Worm (Caenorhabditis elegans) whole organism, L2 larva: ENCODE measurements around the gene F41C3.11.

Source experiments
- C34F6.9 ChIP-seq: fragments of 150-350 bp; optimal IDR thresholded peaks from 2 replicates; lab custom pipeline; 2014; ENCODE audit warnings: missing biosample characterization, missing genetic modification characterization
- F13H6.1 ChIP-seq: sonication (generic microtip); optimal IDR thresholded peaks from 2 replicates; lab custom pipeline; 2016; ENCODE audit warnings: missing genetic modification characterization, missing compliant biosample characterization
- R02D3.7 ChIP-seq: fragments of 150-350 bp; optimal IDR thresholded peaks from 2 replicates; lab custom pipeline; 2014; ENCODE audit warnings: missing biosample characterization, missing genetic modification characterization
- Y55F3AM.14 ChIP-seq: fragments of 200-800 bp; sonication (Bioruptor generic); optimal IDR thresholded peaks from 2 replicates; lab custom pipeline; 2018; ENCODE audit warnings: mild to moderate bottlenecking, missing genetic modification characterization, missing compliant biosample characterization
- ZK546.5 ChIP-seq: sonication (generic microtip); optimal IDR thresholded peaks from 2 replicates; lab custom pipeline; 2017; ENCODE audit warnings: missing biosample characterization, missing genetic modification characterization
- alr-1 ChIP-seq: fragments of 150-350 bp; optimal IDR thresholded peaks from 2 replicates; lab custom pipeline; 2014; ENCODE audit warnings: missing biosample characterization, missing genetic modification characterization
- aly-2 ChIP-seq: fragments of 150-350 bp; optimal IDR thresholded peaks from 2 replicates; lab custom pipeline; 2014; ENCODE audit warnings: missing biosample characterization, missing genetic modification characterization
- ama-1 ChIP-seq: fragments of 150-350 bp; optimal IDR thresholded peaks from 2 replicates; lab custom pipeline; 2018; ENCODE audit warnings: inconsistent platforms
- blmp-1 ChIP-seq: sonication (generic microtip); optimal IDR thresholded peaks from 2 replicates; lab custom pipeline; 2017; ENCODE audit warnings: missing genetic modification characterization, mild to moderate bottlenecking, missing compliant biosample characterization, antibody characterized with exemption, moderate library complexity; ENCODE audit not compliant: insufficient read depth
- ceh-16 ChIP-seq: fragments of 150-350 bp; optimal IDR thresholded peaks from 2 replicates; lab custom pipeline; 2014; ENCODE audit warnings: missing biosample characterization, missing genetic modification characterization
- crh-2 ChIP-seq: sonication (generic microtip); optimal IDR thresholded peaks from 2 replicates; lab custom pipeline; 2017; ENCODE audit warnings: missing biosample characterization, missing genetic modification characterization
- dmd-4 ChIP-seq: sonication (generic microtip); optimal IDR thresholded peaks from 2 replicates; lab custom pipeline; 2017; ENCODE audit warnings: missing biosample characterization, missing genetic modification characterization
- egl-27 ChIP-seq: sonication (generic microtip); optimal IDR thresholded peaks from 3 replicates; lab custom pipeline; 2017; ENCODE audit warnings: missing biosample characterization, missing genetic modification reagents, missing genetic modification characterization
- elt-3 ChIP-seq: sonication (generic microtip); optimal IDR thresholded peaks from 2 replicates; lab custom pipeline; 2017; ENCODE audit warnings: missing biosample characterization, missing genetic modification characterization
- fos-1 ChIP-seq: fragments of 150-350 bp; optimal IDR thresholded peaks from 2 replicates; lab custom pipeline; 2014; ENCODE audit warnings: missing biosample characterization, missing genetic modification characterization
- lin-11 ChIP-seq: fragments of 150-350 bp; sonication (generic microtip); optimal IDR thresholded peaks from 2 replicates; lab custom pipeline; 2014; ENCODE audit warnings: missing biosample characterization, missing genetic modification characterization, inconsistent platforms, mixed read lengths
- lin-13 ChIP-seq: fragments of 150-350 bp; optimal IDR thresholded peaks from 2 replicates; lab custom pipeline; 2014; ENCODE audit warnings: missing biosample characterization, missing genetic modification reagents, missing genetic modification characterization
- lin-39 ChIP-seq: fragments of 150-350 bp; optimal IDR thresholded peaks from 2 replicates; lab custom pipeline; 2014; ENCODE audit warnings: missing biosample characterization, missing genetic modification reagents, missing genetic modification characterization
- lsy-2 ChIP-seq, 2 experiments: fragments of 150-350 bp in 1 of 2; sonication (generic microtip) in 1 of 2; optimal IDR thresholded peaks; 2 replicates each; lab custom pipeline; 2014 to 2017; ENCODE audit warnings: missing biosample characterization in 2 of 2, missing genetic modification characterization in 2 of 2
- mab-5 ChIP-seq: fragments of 150-350 bp; optimal IDR thresholded peaks from 2 replicates; lab custom pipeline; 2014; ENCODE audit warnings: missing biosample characterization, missing genetic modification characterization
- mbf-1 ChIP-seq: sonication (generic microtip); optimal IDR thresholded peaks from 2 replicates; lab custom pipeline; 2017; ENCODE audit warnings: missing biosample characterization, missing genetic modification characterization
- mdl-1 ChIP-seq, 2 experiments: fragments of 150-350 bp in 1 of 2; sonication (generic microtip) in 1 of 2; optimal IDR thresholded peaks; 2 replicates each; lab custom pipeline; 2017; ENCODE audit warnings: missing biosample characterization in 2 of 2, missing genetic modification characterization in 2 of 2
- nhr-11 ChIP-seq: fragments of 150-350 bp; optimal IDR thresholded peaks from 2 replicates; lab custom pipeline; 2014; ENCODE audit warnings: missing biosample characterization, missing genetic modification characterization
- nhr-12 ChIP-seq: fragments of 150-350 bp; optimal IDR thresholded peaks from 2 replicates; lab custom pipeline; 2014; ENCODE audit warnings: missing biosample characterization, missing genetic modification characterization
- nhr-129 ChIP-seq: fragments of 150-350 bp; optimal IDR thresholded peaks from 2 replicates; lab custom pipeline; 2014; ENCODE audit warnings: missing biosample characterization, missing genetic modification characterization
- nhr-21 ChIP-seq: fragments of 150-350 bp; optimal IDR thresholded peaks from 2 replicates; lab custom pipeline; 2014; ENCODE audit warnings: missing biosample characterization, missing genetic modification characterization
- nhr-23 ChIP-seq: fragments of 150-350 bp; optimal IDR thresholded peaks from 2 replicates; lab custom pipeline; 2014; ENCODE audit warnings: missing biosample characterization, missing genetic modification reagents, missing genetic modification characterization
- nhr-237 ChIP-seq: fragments of 150-350 bp; optimal IDR thresholded peaks from 2 replicates; lab custom pipeline; 2014; ENCODE audit warnings: missing biosample characterization, missing genetic modification characterization
- nhr-6 ChIP-seq: fragments of 150-350 bp; optimal IDR thresholded peaks from 2 replicates; lab custom pipeline; 2014; ENCODE audit warnings: missing biosample characterization, missing genetic modification characterization
- nhr-77 ChIP-seq: fragments of 150-350 bp; optimal IDR thresholded peaks from 2 replicates; lab custom pipeline; 2014; ENCODE audit warnings: missing biosample characterization, missing genetic modification characterization
- peb-1 ChIP-seq: fragments of 150-350 bp; optimal IDR thresholded peaks from 2 replicates; lab custom pipeline; 2014; ENCODE audit warnings: missing biosample characterization, missing genetic modification characterization
- sem-4 ChIP-seq: fragments of 150-350 bp; optimal IDR thresholded peaks from 2 replicates; lab custom pipeline; 2014; ENCODE audit warnings: missing biosample characterization, missing genetic modification reagents, missing genetic modification characterization
- skn-1 ChIP-seq: sonication (generic microtip); optimal IDR thresholded peaks from 2 replicates; lab custom pipeline; 2017; ENCODE audit warnings: missing biosample characterization, missing genetic modification characterization
- sma-3 ChIP-seq: sonication (generic microtip); optimal IDR thresholded peaks from 2 replicates; lab custom pipeline; 2016; ENCODE audit warnings: missing genetic modification reagents, missing genetic modification characterization, missing compliant biosample characterization
- sma-9 ChIP-seq, 2 experiments: fragments of 150-350 bp in 1 of 2; sonication (generic microtip) in 1 of 2; optimal IDR thresholded peaks; 2 replicates each; lab custom pipeline; 2014 to 2016; ENCODE audit warnings: missing genetic modification characterization in 2 of 2, mild to moderate bottlenecking in 1 of 2, missing biosample characterization in 1 of 2, missing compliant biosample characterization in 1 of 2, missing genetic modification reagents in 1 of 2, moderate library complexity in 1 of 2
- snpc-4 ChIP-seq: fragments of 150-350 bp; optimal IDR thresholded peaks from 2 replicates; lab custom pipeline; 2014; ENCODE audit warnings: missing biosample characterization, missing genetic modification characterization
- unc-39 ChIP-seq: fragments of 150-350 bp; optimal IDR thresholded peaks from 2 replicates; lab custom pipeline; 2014; ENCODE audit warnings: missing biosample characterization, missing genetic modification characterization
- unc-55 ChIP-seq: fragments of 150-350 bp; sonication (generic microtip); optimal IDR thresholded peaks from 3 replicates; lab custom pipeline; 2014; ENCODE audit warnings: missing biosample characterization, missing genetic modification reagents, missing genetic modification characterization
- ztf-1 ChIP-seq: fragments of 200-800 bp; sonication (Bioruptor generic); conservative IDR thresholded peaks from 2 replicates; pipeline ENCODE4 v1.3.6; 2022; ENCODE audit warnings: missing genetic modification characterization, missing compliant biosample characterization
- ztf-4 ChIP-seq: fragments of 150-350 bp; optimal IDR thresholded peaks from 2 replicates; lab custom pipeline; 2014; ENCODE audit warnings: missing biosample characterization, missing genetic modification characterization

The F41C3.11 gene

DNA sequence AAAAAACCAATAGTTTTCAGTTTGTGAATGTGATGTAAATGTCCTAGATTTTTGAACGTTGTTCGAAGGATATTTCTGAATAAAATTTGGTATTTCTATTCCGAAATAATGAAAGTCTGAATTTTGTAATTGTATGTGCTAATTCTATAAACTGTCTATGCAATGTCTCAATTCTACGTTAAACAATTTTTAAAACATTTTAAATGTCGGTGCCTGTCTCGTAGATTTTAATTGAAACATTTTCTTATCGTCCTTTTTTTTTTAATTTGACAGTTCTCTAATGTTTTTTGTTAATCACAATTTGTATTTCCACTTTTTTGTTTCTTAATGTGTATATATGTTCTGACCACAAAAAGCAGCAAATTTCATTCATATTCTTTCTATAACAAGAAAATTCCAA, 4.0 kb downstream of the F41C3.11 start, which contains the start of gene F41C3.7:
F41C3.7 (plus strand) TSS at position 301 of the 400 bp plus-strand sequence.
- TF ChIP-seq F13H6.1 (no peak), blmp-1 (tag; lab: Kevin White, UChicago) (no peak), ztf-4 (tag; lab: Kevin White, UChicago) (no peak), snpc-4 (tag; lab: Kevin White, UChicago) (no peak), unc-55 (GFP tag; lab: Kevin White, UChicago) (no peak), nhr-12 (tag; lab: Kevin White, UChicago) (no peak), egl-27 (tag; lab: Kevin White, UChicago) (no peak)

DNA sequence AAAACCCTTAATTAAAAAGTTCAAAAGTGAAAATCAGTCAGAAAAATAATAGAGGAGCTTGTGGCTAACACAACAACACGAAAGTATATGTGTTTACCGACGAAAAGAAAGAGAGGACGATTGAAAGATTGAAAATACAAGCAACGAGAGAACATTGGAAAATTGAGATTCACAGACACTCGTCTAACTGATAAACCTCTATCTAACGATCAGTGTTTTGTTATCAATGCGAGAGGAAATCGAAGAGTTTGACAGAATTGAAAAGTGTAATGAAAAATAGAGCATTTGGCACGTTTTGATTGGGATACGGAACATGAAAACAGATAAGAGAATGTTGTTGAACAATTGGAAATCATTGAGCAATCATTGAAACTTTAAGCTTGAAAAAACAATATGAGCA, 5.1 kb downstream of the F41C3.11 start:
- TF ChIP-seq F13H6.1 (peak; percentile 65), nhr-129 (peak; percentile 72), unc-39 (tag; lab: Kevin White, UChicago) (no peak), sma-3 (GFP tag; lab: Kevin White, UChicago) (peak; percentile 3), C34F6.9 (tag; lab: Kevin White, UChicago) (peak; percentile 46), alr-1 (tag; lab: Kevin White, UChicago) (no peak), unc-55 (GFP tag; lab: Kevin White, UChicago) (no peak), crh-2 (tag; lab: Kevin White, UChicago) (peak; percentile 76), fos-1 (tag; lab: Kevin White, UChicago) (peak; percentile 95), lsy-2 (tag; optimal IDR thresholded peaks at IDR 0.05; lab: Kevin White, UChicago) (peak in 1 of 2 experiments; percentile 61), sma-9 (GFP tag; optimal IDR thresholded peaks at IDR 0.05; lab: Kevin White, UChicago) (peak; percentile 65), sma-9 (tag; optimal IDR thresholded peaks at IDR 0.05; lab: Kevin White, UChicago) (no peak)

DNA sequence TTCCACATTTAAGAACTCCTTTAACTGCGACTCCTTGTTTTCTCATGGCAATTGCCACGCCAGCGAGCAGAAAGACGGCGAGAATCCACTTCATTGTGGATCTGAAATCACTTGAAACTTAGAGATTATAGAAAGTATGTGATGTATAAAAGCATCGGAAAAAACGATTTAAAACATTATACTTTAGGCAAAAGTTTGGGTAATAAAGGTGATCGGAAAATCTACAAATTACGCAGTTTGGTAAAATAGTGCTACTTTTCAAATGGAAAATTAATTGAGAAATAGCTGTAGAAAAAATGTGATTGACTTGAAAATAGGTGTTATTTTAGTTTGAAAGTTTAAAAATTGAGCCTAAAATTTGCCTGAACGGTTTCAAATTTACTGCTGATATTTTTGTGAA, 6.0 kb downstream of the F41C3.11 start, which contains the start of gene ttr-41:
ttr-41 (minus strand) TSS at position 101 of the 400 bp plus-strand sequence.
- TF ChIP-seq nhr-12 (tag; lab: Kevin White, UChicago) (no peak), nhr-6 (tag; lab: Kevin White, UChicago) (no peak), fos-1 (tag; lab: Kevin White, UChicago) (no peak), ztf-4 (tag; lab: Kevin White, UChicago) (no peak), lsy-2 (tag; optimal IDR thresholded peaks at IDR 0.05; lab: Kevin White, UChicago) (no peak), nhr-23 (no peak), elt-3 (no peak), blmp-1 (tag; lab: Kevin White, UChicago) (no peak), lin-11 (no peak), sem-4 (tag; lab: Kevin White, UChicago) (no peak)
- TF ChIP-seq, all 48 proteins: peak for 0

DNA sequence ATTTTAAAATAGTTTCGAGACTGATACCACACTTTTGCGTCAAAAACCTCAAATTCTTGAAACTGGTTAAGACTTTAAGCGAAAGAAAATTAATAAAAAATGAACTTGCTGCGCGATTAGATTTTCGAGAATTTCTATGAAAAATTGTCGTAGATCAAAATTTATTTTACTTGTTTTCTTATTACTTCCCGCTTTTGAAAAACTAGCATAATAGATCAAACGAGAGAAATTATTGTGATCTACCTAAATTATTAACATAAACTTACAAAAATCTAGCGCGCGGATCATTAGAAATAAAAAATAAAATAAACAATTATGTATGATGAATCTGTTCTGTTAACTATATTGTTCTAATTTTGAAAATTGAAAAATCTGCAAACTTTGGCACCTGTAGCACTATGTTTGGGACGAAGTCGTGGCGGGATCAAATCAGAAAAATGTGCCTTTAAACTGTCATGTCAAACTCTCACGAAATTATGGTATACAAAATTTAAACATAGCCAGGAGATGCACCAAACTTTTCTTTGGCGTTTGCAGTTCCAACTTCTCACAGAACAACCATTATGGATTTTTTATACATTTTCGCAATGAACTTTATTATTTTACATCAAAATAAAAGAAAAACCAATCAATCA, 6.9 kb downstream of the F41C3.11 start:
- no peak for TF ChIP-seq nhr-237 (tag; lab: Kevin White, UChicago)
- TF ChIP-seq nhr-77 (tag; lab: Kevin White, UChicago) = no peak
- no peak for TF ChIP-seq nhr-129
- TF ChIP-seq mdl-1 (tag; optimal IDR thresholded peaks at IDR 0.05; lab: Kevin White, UChicago) = no peak
- no peak for TF ChIP-seq sma-3 (GFP tag; lab: Kevin White, UChicago)

DNA sequence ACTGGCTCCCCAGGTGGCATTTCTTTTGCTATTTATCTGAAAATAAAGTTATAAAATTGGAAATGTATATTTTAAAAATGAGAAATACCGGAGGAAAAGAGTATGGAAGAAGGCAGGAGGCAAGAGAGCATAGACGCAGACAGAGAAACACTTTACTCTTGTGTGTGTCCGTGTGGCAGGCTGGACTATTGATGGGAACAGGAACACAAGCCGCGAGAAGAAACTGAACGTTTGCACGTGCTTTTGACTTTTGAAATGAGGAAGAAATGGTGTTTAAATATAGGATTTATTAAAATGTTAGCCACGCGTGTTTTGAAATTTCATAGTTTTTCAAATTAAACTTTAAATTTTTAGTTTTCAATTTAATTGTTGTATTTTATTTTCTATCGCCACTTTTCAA, 7.6 kb downstream of the F41C3.11 start, which contains the start of gene F10G7.10:
F10G7.10 (minus strand) TSS at position 145 of the 400 bp plus-strand sequence.
- TF ChIP-seq lsy-2 (tag; optimal IDR thresholded peaks at IDR 0.05; lab: Kevin White, UChicago) = peak in 1 of 2 experiments; percentile 35
- TF ChIP-seq ceh-16 (tag; lab: Kevin White, UChicago) = no peak
- TF ChIP-seq unc-55 (GFP tag; lab: Kevin White, UChicago) = peak; percentile 24

DNA sequence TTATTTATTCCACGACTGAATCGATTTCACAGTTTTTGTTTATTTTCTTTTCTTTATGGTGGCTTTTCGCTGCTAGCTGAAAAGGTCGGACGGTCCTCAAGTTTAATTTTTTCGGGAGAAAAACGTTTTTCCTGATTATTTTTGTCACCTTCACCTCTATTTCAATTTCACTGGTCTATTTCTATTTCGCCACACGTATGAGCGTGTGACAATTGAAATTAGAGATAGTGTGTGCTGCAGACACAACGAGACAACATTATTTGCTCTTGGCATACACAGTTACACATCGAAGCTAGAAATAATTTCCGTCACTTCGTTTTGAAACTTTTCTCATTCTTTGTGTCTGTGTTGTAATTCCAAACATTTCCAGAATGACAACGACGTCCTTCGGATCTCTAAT, 18.1 kb downstream of the F41C3.11 start, which contains the start of gene F41C3.8:
F41C3.8 (plus strand) TSS at position 371 of the 400 bp plus-strand sequence.
- TF ChIP-seq nhr-6 (tag; lab: Kevin White, UChicago) (no peak), lsy-2 (tag; optimal IDR thresholded peaks at IDR 0.05; lab: Kevin White, UChicago) (no peak), mab-5 (no peak), peb-1 (tag; lab: Kevin White, UChicago) (no peak), mbf-1 (tag; lab: Kevin White, UChicago) (no peak), skn-1 (no peak), dmd-4 (tag; lab: Kevin White, UChicago) (no peak), Y55F3AM.14 (GFP tag; lab: Kevin White, UChicago) (no peak), ceh-16 (tag; lab: Kevin White, UChicago) (no peak), R02D3.7 (tag; lab: Kevin White, UChicago) (no peak), nhr-21 (no peak), ama-1 (lab: Kevin White, UChicago) (no peak), nhr-129 (peak; percentile 17), sem-4 (tag; lab: Kevin White, UChicago) (no peak), C34F6.9 (tag; lab: Kevin White, UChicago) (no peak), unc-55 (GFP tag; lab: Kevin White, UChicago) (no peak), elt-3 (no peak), nhr-11 (tag; lab: Kevin White, UChicago) (no peak), ZK546.5 (tag; lab: Kevin White, UChicago) (no peak), lin-39 (no peak), ztf-4 (tag; lab: Kevin White, UChicago) (no peak), ztf-1 (GFP tag; lab: Robert Waterston, UW) (no peak), lin-13 (GFP tag; lab: Kevin White, UChicago) (no peak), aly-2 (tag; lab: Kevin White, UChicago) (no peak), fos-1 (tag; lab: Kevin White, UChicago) (peak; percentile 66)
